Worm (Caenorhabditis elegans) whole organism, L2 larva: ENCODE measurements around the gene F59B10.2.

Experiments used
- ama-1 ChIP-seq: fragments of 150-350 bp; optimal IDR thresholded peaks from 2 replicates; lab custom pipeline; 2018; ENCODE audit warnings: inconsistent platforms
- fos-1 ChIP-seq: fragments of 150-350 bp; optimal IDR thresholded peaks from 2 replicates; lab custom pipeline; 2014; ENCODE audit warnings: missing biosample characterization, missing genetic modification characterization
- mab-5 ChIP-seq: fragments of 150-350 bp; optimal IDR thresholded peaks from 2 replicates; lab custom pipeline; 2014; ENCODE audit warnings: missing biosample characterization, missing genetic modification characterization
- zag-1 ChIP-seq: fragments of 150-350 bp; optimal IDR thresholded peaks from 2 replicates; lab custom pipeline; 2014; ENCODE audit warnings: missing biosample characterization, missing genetic modification characterization

DNA sequence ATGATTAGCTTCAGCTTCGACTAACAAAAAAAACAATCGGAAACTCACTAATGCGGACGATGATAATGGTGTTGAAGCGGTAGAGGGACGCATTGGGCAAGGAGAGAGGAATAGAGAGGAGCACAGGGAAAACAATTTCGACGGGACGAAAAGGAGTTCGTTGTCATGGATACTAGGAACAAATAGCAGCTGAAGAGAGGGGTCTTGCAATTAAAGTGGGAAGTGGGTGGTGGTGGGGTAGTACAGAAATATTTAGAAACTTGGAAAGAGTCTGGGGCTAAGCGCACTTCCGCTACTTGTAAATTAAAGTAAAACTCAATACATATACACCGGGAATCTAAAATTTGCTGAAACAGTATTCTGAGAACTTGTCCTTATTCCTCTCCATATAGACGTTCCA, at the start of gene F59B10.2:
- no peak for TF ChIP-seq fos-1 (tag; lab: Kevin White, UChicago)
- TF ChIP-seq ama-1 (lab: Kevin White, UChicago) = no peak
- no peak for TF ChIP-seq mab-5 (tag; lab: Kevin White, UChicago)
- TF ChIP-seq zag-1 (tag; lab: Kevin White, UChicago) = no peak
